Worm (Caenorhabditis elegans): Measurements from ENCODE around the gene gur-5.

The gur-5 gene

DNA sequence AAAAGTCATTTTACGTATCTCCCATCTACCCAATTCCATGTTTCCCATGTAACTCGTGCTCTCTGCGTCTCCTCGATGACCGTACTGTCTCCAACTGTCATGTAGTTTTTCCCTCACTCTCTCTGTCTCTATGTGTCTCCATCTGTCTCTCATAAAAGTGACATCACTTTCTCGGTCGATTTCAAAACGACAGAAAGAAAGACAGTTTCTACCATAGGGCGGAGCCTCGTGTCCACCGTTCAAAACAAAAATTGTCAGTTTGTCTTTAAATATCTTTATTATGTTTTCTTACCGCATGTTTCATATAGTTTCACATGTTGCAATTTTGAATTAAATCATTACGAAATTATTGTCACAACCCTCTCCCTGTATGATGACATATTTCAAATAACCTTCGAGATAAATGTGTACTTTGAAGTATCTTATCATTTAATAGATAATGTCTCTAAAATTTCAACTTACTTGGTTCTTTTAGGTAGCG, 45.1 kb downstream of the gur-5 start (continued):
- no peak for TF ChIP-seq fkh-2 (tag; optimal IDR thresholded peaks at IDR 0.05)

- TF ChIP-seq nhr-23 (tag; optimal IDR thresholded peaks at IDR 0.05) (peak; percentile 9), elt-2 (tag; optimal IDR thresholded peaks at IDR 0.05) (peak; percentile 29), nhr-11 (tag; optimal IDR thresholded peaks at IDR 0.05) (peak; percentile 21), lin-39 (tag; optimal IDR thresholded peaks at IDR 0.05) (no peak), aly-2 (tag; optimal IDR thresholded peaks at IDR 0.05) (no peak), nfya-1 (tag; optimal IDR thresholded peaks at IDR 0.05; ENCODE audit: insufficient read depth) (peak; percentile 62), pha-4 (tag; optimal IDR thresholded peaks at IDR 0.05) (peak; percentile 75), nhr-25 (tag; optimal IDR thresholded peaks at IDR 0.05) (peak; percentile 14), pqm-1 (tag; optimal IDR thresholded peaks at IDR 0.05) (peak; percentile 39), snpc-4 (tag; optimal IDR thresholded peaks at IDR 0.05) (no peak)
Observed at ce11 chrII:5331677-5332303, 46.7 kb downstream of the gur-5 start.

DNA sequence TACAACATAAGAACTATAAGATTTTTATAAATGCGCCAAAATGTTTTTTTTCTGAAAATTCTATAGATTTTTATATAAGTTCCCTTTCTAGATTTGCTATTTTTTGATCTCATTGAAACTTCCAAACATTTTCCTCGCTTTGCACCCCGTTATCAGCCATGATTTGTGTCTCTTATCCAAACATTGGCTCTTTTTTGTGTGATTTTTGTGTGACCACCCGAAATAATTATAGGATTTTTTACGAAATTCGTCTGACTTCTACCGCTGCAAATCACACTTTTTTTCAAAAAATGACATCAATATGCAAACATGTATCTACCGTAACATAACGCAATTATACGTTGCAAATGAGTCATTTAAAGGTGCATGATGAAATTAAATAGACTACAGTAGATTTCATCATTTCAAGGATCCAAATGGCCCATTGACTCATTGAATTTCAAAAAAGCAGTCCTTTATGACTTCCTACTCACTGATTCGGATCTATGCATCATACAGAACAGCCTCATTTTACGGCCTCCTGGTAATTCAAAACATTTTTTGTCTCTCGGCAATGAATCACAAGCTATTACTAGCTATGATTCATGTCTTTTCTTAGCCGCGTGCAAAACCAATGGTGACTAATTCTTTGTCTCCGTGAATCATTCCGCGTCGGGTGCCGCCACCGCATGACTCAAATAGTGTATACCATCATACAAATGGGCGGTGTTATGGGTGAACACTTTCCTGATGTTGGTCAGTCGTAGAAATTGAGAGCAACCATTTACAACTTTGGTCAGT, 47.4 kb downstream of the gur-5 start:
- TF ChIP-seq elt-2 (tag; optimal IDR thresholded peaks at IDR 0.05) (peak; percentile 71), pqm-1 (tag; optimal IDR thresholded peaks at IDR 0.05) (peak; percentile 36), pha-4 (tag; optimal IDR thresholded peaks at IDR 0.05) (peak; percentile 53), fkh-10 (GFP tag; optimal IDR thresholded peaks at IDR 0.05) (no peak), fos-1 (tag; optimal IDR thresholded peaks at IDR 0.05) (peak; percentile 95), jun-1 (tag; optimal IDR thresholded peaks at IDR 0.05) (peak; percentile 85), nhr-76 (tag; optimal IDR thresholded peaks at IDR 0.05) (no peak), lsy-12 (tag; optimal IDR thresholded peaks at IDR 0.05) (peak; percentile 4)

ce11 chrII:5333729-5334255, 48.7 kb downstream of the gur-5 start:
- TF ChIP-seq nhr-77 (tag; optimal IDR thresholded peaks at IDR 0.05), result no peak
- peak; percentile 70 for TF ChIP-seq elt-2 (tag; optimal IDR thresholded peaks at IDR 0.05)
- TF ChIP-seq unc-62 (GFP tag; optimal IDR thresholded peaks at IDR 0.05), result no peak
- no peak for TF ChIP-seq nhr-23 (tag; optimal IDR thresholded peaks at IDR 0.05)
- no peak for TF ChIP-seq zag-1 (tag; optimal IDR thresholded peaks at IDR 0.05)
- TF ChIP-seq pha-4 (tag; optimal IDR thresholded peaks at IDR 0.05), result peak; percentile 47
- no peak for TF ChIP-seq elt-1 (tag; optimal IDR thresholded peaks at IDR 0.05)
- no peak for TF ChIP-seq daf-12 (tag; optimal IDR thresholded peaks at IDR 0.05)

DNA sequence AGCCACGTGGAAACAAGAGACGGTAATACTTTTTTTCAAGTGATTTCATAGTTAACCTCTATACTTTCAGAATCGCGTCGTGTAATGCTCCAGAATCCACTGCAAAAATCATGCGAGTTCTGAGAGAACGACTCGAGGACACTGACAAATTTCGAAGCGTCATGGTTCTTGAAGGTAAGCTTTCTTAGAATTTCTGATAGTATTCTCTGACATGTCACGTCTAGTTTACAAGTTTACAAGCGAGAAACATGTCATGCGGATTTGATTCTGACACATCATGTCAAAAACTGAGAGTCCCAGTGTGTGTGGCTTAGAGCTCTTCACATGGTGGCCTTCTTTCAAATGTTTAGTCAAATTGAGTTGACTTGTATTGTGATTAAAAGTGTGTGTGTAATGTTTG, 49.5 kb downstream of the gur-5 start:
- TF ChIP-seq nhr-12 (tag; optimal IDR thresholded peaks at IDR 0.05) (no peak), nhr-23 (tag; optimal IDR thresholded peaks at IDR 0.05) (no peak), nhr-43 (tag; optimal IDR thresholded peaks at IDR 0.05; ENCODE audit: poor library complexity, severe bottlenecking) (no peak), fkh-2 (tag; optimal IDR thresholded peaks at IDR 0.05) (no peak), unc-39 (tag; optimal IDR thresholded peaks at IDR 0.05) (no peak), nhr-77 (tag; optimal IDR thresholded peaks at IDR 0.05) (no peak), lin-15B (tag; optimal IDR thresholded peaks at IDR 0.05) (no peak), egl-5 (tag; optimal IDR thresholded peaks at IDR 0.05) (no peak), zag-1 (tag; optimal IDR thresholded peaks at IDR 0.05) (no peak), sea-2 (GFP tag; optimal IDR thresholded peaks at IDR 0.05) (no peak)

- TF ChIP-seq nhr-11 (tag; optimal IDR thresholded peaks at IDR 0.05) (peak; percentile 28), elt-2 (tag; optimal IDR thresholded peaks at IDR 0.05) (peak; percentile 11), jun-1 (tag; optimal IDR thresholded peaks at IDR 0.05) (peak; percentile 11), lin-39 (tag; optimal IDR thresholded peaks at IDR 0.05) (peak; percentile 51), egl-5 (tag; optimal IDR thresholded peaks at IDR 0.05) (no peak), hmg-11 (tag; optimal IDR thresholded peaks at IDR 0.05) (peak; percentile 48)
Observed at ce11 chrII:5335370-5336034, 50.4 kb downstream of the gur-5 start.

Measured in whole organism, L3 larva.